Worm (Caenorhabditis elegans) whole organism, L1 larva: ENCODE measurements around the gene sdz-4.

ENCODE experiments used
- C16A3.4 ChIP-seq: fragments of 150-350 bp; optimal IDR thresholded peaks from 2 replicates; lab custom pipeline; 2014; ENCODE audit warnings: missing biosample characterization, missing genetic modification characterization
- Y116A8C.19 ChIP-seq: sonication (generic microtip); optimal IDR thresholded peaks from 2 replicates; lab custom pipeline; 2016; ENCODE audit warnings: missing compliant biosample characterization, missing genetic modification characterization, borderline replicate concordance
- aha-1 ChIP-seq: fragments of 150-350 bp; optimal IDR thresholded peaks from 2 replicates; lab custom pipeline; 2014; ENCODE audit warnings: missing biosample characterization, missing genetic modification characterization
- alr-1 ChIP-seq: fragments of 200-800 bp; sonication (Bioruptor generic); optimal IDR thresholded peaks from 2 replicates; lab custom pipeline; 2018; ENCODE audit warnings: borderline replicate concordance, mild to moderate bottlenecking, missing genetic modification characterization, missing compliant biosample characterization
- aly-2 ChIP-seq: fragments of 150-350 bp; optimal IDR thresholded peaks from 2 replicates; lab custom pipeline; 2014; ENCODE audit warnings: missing biosample characterization, missing genetic modification characterization
- ama-1 ChIP-seq: fragments of 150-350 bp; optimal IDR thresholded peaks from 2 replicates; lab custom pipeline; 2014
- blmp-1 ChIP-seq: fragments of 150-350 bp; optimal IDR thresholded peaks from 2 replicates; lab custom pipeline; 2014; ENCODE audit warnings: missing biosample characterization, missing genetic modification characterization
- ceh-63 ChIP-seq: fragments of 200-800 bp; sonication (Bioruptor generic); optimal IDR thresholded peaks from 2 replicates; lab custom pipeline; 2018; ENCODE audit warnings: mild to moderate bottlenecking, missing genetic modification characterization, missing compliant biosample characterization
- ceh-8 ChIP-seq: fragments of 200-800 bp; sonication (Bioruptor generic); optimal IDR thresholded peaks from 2 replicates; lab custom pipeline; 2018; ENCODE audit warnings: mild to moderate bottlenecking, missing genetic modification characterization, moderate library complexity, missing compliant biosample characterization
- ceh-90 ChIP-seq: sonication (generic microtip); optimal IDR thresholded peaks from 2 replicates; lab custom pipeline; 2016; ENCODE audit warnings: missing genetic modification characterization, missing compliant biosample characterization
- dpl-1 ChIP-seq, 3 experiments: fragments of 150-350 bp in 2 of 3; sonication (generic microtip) in 1 of 3; optimal IDR thresholded peaks; 2 replicates each; lab custom pipeline; 2014 to 2017; ENCODE audit warnings: missing biosample characterization in 3 of 3, missing genetic modification characterization in 3 of 3, missing genetic modification reagents in 3 of 3
- efl-1 ChIP-seq, 4 experiments: fragments of 150-350 bp; optimal IDR thresholded peaks in 3 of 4; peaks in 1 of 4; 1 replicate in 1 of 4; 2 replicates in 3 of 4; lab custom pipeline; 2014; ENCODE audit warnings: missing biosample characterization in 2 of 4, missing genetic modification characterization in 2 of 4, missing genetic modification reagents in 2 of 4
- egl-13 ChIP-seq: sonication (generic microtip); optimal IDR thresholded peaks from 2 replicates; lab custom pipeline; 2016; ENCODE audit warnings: missing genotype, missing genetic modification reagents, missing genetic modification characterization, missing compliant biosample characterization
- egl-27 ChIP-seq, 2 experiments: fragments of 150-350 bp in 1 of 2; sonication (generic microtip); optimal IDR thresholded peaks; 3 replicates each; lab custom pipeline; 2017 to 2018; ENCODE audit warnings: missing biosample characterization in 2 of 2, missing genetic modification characterization in 2 of 2, missing genetic modification reagents in 2 of 2
- elt-2 ChIP-seq: sonication (generic microtip); optimal IDR thresholded peaks from 2 replicates; lab custom pipeline; 2016; ENCODE audit warnings: missing genetic modification characterization, mild to moderate bottlenecking, inconsistent platforms, missing compliant biosample characterization, missing genetic modification reagents
- elt-3 ChIP-seq, 6 experiments: fragments of 150-350 bp in 1 of 6; sonication (generic microtip); optimal IDR thresholded peaks; 2 replicates each; lab custom pipeline; 2017 to 2018; ENCODE audit warnings: missing biosample characterization in 6 of 6, missing genetic modification characterization in 6 of 6, inconsistent platforms in 1 of 6
- fkh-10 ChIP-seq: sonication (generic microtip); optimal IDR thresholded peaks from 2 replicates; lab custom pipeline; 2017; ENCODE audit warnings: missing biosample characterization, missing genetic modification reagents, missing genetic modification characterization
- grh-1 ChIP-seq: fragments of 200-800 bp; sonication (Bioruptor generic); IDR thresholded peaks from 2 replicates; pipeline ENCODE4 v1.3.6; 2022; ENCODE audit warnings: missing genetic modification reagents, missing genetic modification characterization, missing compliant biosample characterization
- hlh-17 ChIP-seq: fragments of 200-800 bp; sonication (Bioruptor generic); optimal IDR thresholded peaks from 2 replicates; lab custom pipeline; 2018; ENCODE audit warnings: missing genetic modification characterization, mild to moderate bottlenecking, missing compliant biosample characterization, moderate library complexity, borderline replicate concordance
- hlh-4 ChIP-seq: sonication (generic microtip); optimal IDR thresholded peaks from 2 replicates; lab custom pipeline; 2016; ENCODE audit warnings: mild to moderate bottlenecking, missing genetic modification characterization, missing compliant biosample characterization
- irx-1 ChIP-seq: sonication (generic microtip); optimal IDR thresholded peaks from 2 replicates; lab custom pipeline; 2016; ENCODE audit warnings: missing genetic modification characterization, missing compliant biosample characterization
- isw-1 ChIP-seq: fragments of 200-800 bp; sonication (Bioruptor generic); IDR thresholded peaks from 2 replicates; pipeline ENCODE4 v1.3.6; 2022; ENCODE audit warnings: missing genetic modification characterization, missing compliant biosample characterization
- jun-1 ChIP-seq: fragments of 150-350 bp; optimal IDR thresholded peaks from 2 replicates; lab custom pipeline; 2014; ENCODE audit warnings: missing biosample characterization, missing genetic modification reagents, missing genetic modification characterization
- lin-14 ChIP-seq: fragments of 200-800 bp; sonication (Bioruptor generic); optimal IDR thresholded peaks from 2 replicates; lab custom pipeline; 2018; ENCODE audit warnings: mild to moderate bottlenecking, missing genetic modification characterization, moderate library complexity, missing compliant biosample characterization
- lin-35 ChIP-seq, 2 experiments: fragments of 150-350 bp; optimal IDR thresholded peaks; 2 replicates each; lab custom pipeline; 2014; ENCODE audit warnings: missing biosample characterization in 2 of 2, missing genetic modification characterization in 2 of 2, missing genetic modification reagents in 2 of 2
- lin-39 ChIP-seq: fragments of 150-350 bp; optimal IDR thresholded peaks from 2 replicates; lab custom pipeline; 2014; ENCODE audit warnings: missing biosample characterization, missing genetic modification reagents, missing genetic modification characterization
- lir-3 ChIP-seq: sonication (generic microtip); optimal IDR thresholded peaks from 2 replicates; lab custom pipeline; 2016; ENCODE audit warnings: mild to moderate bottlenecking, missing genetic modification characterization, moderate library complexity, missing compliant biosample characterization; ENCODE audit not compliant: poor library complexity
- lsy-2 ChIP-seq, 2 experiments: fragments of 150-350 bp; optimal IDR thresholded peaks; 2 replicates each; lab custom pipeline; 2014; ENCODE audit warnings: missing biosample characterization in 2 of 2, missing genetic modification characterization in 2 of 2
- mdl-1 ChIP-seq, 2 experiments: fragments of 150-350 bp; optimal IDR thresholded peaks; 2 replicates each; lab custom pipeline; 2014 to 2017; ENCODE audit warnings: missing biosample characterization in 2 of 2, missing genetic modification characterization in 2 of 2, inconsistent platforms in 1 of 2
- mef-2 ChIP-seq: fragments of 150-350 bp; optimal IDR thresholded peaks from 2 replicates; lab custom pipeline; 2014; ENCODE audit warnings: missing biosample characterization, missing genetic modification characterization
- mep-1 ChIP-seq: fragments of 150-350 bp; optimal IDR thresholded peaks from 2 replicates; lab custom pipeline; 2014; ENCODE audit warnings: missing biosample characterization, missing genetic modification characterization
- nhr-19 ChIP-seq: fragments of 200-800 bp; sonication (Bioruptor generic); conservative IDR thresholded peaks from 2 replicates; pipeline ENCODE4 v1.3.6; 2022; ENCODE audit warnings: missing genetic modification characterization, missing compliant biosample characterization
- nhr-20 ChIP-seq: sonication (generic microtip); optimal IDR thresholded peaks from 2 replicates; lab custom pipeline; 2016; ENCODE audit warnings: mild to moderate bottlenecking, missing genetic modification characterization, missing compliant biosample characterization
- nhr-28 ChIP-seq: fragments of 150-350 bp; optimal IDR thresholded peaks from 2 replicates; lab custom pipeline; 2014; ENCODE audit warnings: missing biosample characterization, missing genetic modification characterization
- nhr-47 ChIP-seq: sonication (generic microtip); optimal IDR thresholded peaks from 2 replicates; lab custom pipeline; 2016; ENCODE audit warnings: mild to moderate bottlenecking, missing genetic modification characterization, moderate library complexity, missing compliant biosample characterization
- nhr-71 ChIP-seq: sonication (generic microtip); optimal IDR thresholded peaks from 2 replicates; lab custom pipeline; 2016; ENCODE audit warnings: mild to moderate bottlenecking, missing genetic modification characterization, moderate library complexity, missing compliant biosample characterization
- nhr-76 ChIP-seq: sonication (generic microtip); optimal IDR thresholded peaks from 2 replicates; lab custom pipeline; 2017; ENCODE audit warnings: missing biosample characterization, missing genetic modification characterization
- nhr-77 ChIP-seq: fragments of 150-350 bp; optimal IDR thresholded peaks from 2 replicates; lab custom pipeline; 2014; ENCODE audit warnings: missing biosample characterization, missing genetic modification characterization
- nhr-84 ChIP-seq: sonication (generic microtip); optimal IDR thresholded peaks from 2 replicates; lab custom pipeline; 2017; ENCODE audit warnings: missing biosample characterization, missing genetic modification characterization
- nhr-90 ChIP-seq: sonication (generic microtip); optimal IDR thresholded peaks from 2 replicates; lab custom pipeline; 2016; ENCODE audit warnings: mild to moderate bottlenecking, missing genetic modification characterization, missing compliant biosample characterization; ENCODE audit not compliant: poor library complexity
- snpc-4 ChIP-seq: fragments of 150-350 bp; optimal IDR thresholded peaks from 2 replicates; lab custom pipeline; 2014; ENCODE audit warnings: missing biosample characterization, missing genetic modification characterization
- tbx-2 ChIP-seq: sonication (generic microtip); optimal IDR thresholded peaks from 2 replicates; lab custom pipeline; 2016; ENCODE audit warnings: missing genetic modification characterization, missing compliant biosample characterization
- unc-130 ChIP-seq: fragments of 150-350 bp; optimal IDR thresholded peaks from 2 replicates; lab custom pipeline; 2017; ENCODE audit warnings: missing biosample characterization, missing genetic modification characterization, inconsistent platforms
- unc-30 ChIP-seq: sonication (generic microtip); optimal IDR thresholded peaks from 2 replicates; lab custom pipeline; 2017; ENCODE audit warnings: missing biosample characterization, missing genetic modification characterization
- unc-62 ChIP-seq: fragments of 150-350 bp; optimal IDR thresholded peaks from 2 replicates; lab custom pipeline; 2014; ENCODE audit warnings: missing biosample characterization, missing genetic modification reagents, missing genetic modification characterization
- unc-86 ChIP-seq: sonication (generic microtip); optimal IDR thresholded peaks from 2 replicates; lab custom pipeline; 2016; ENCODE audit warnings: missing genetic modification characterization, missing compliant biosample characterization
- xbp-1 ChIP-seq: sonication (generic microtip); optimal IDR thresholded peaks from 2 replicates; lab custom pipeline; 2016; ENCODE audit warnings: missing genetic modification characterization, missing compliant biosample characterization
- zip-4 ChIP-seq: fragments of 200-800 bp; sonication (Bioruptor generic); optimal IDR thresholded peaks from 2 replicates; lab custom pipeline; 2018; ENCODE audit warnings: mild to moderate bottlenecking, missing genetic modification characterization, moderate library complexity, missing compliant biosample characterization
- ztf-11 ChIP-seq, 2 experiments: sonication (generic microtip); optimal IDR thresholded peaks; 2 replicates each; lab custom pipeline; 2016 to 2017; ENCODE audit warnings: missing genetic modification characterization in 2 of 2, missing biosample characterization in 1 of 2, missing compliant biosample characterization in 1 of 2
- ztf-4 ChIP-seq: fragments of 150-350 bp; optimal IDR thresholded peaks from 2 replicates; lab custom pipeline; 2014; ENCODE audit warnings: missing biosample characterization, missing genetic modification characterization

sdz-4 gene

ce11 chrII:948091-948490 is 10.6 kb upstream of the sdz-4 start, which contains the start of gene fbxc-32:
Gene fbxc-32 (minus strand): TSS chrII:948191.
- TF ChIP-seq nhr-19 (GFP tag; lab: Robert Waterston, UW) (no peak), alr-1 (tag; lab: Kevin White, UChicago) (no peak), lin-39 (no peak), grh-1 (no peak), nhr-20 (tag; lab: Kevin White, UChicago) (no peak), ztf-11 (tag; optimal IDR thresholded peaks at IDR 0.05; lab: Kevin White, UChicago) (no peak)

ce11 chrII:950374-950773 is 8.3 kb upstream of the sdz-4 start:
- TF ChIP-seq isw-1 (GFP tag; lab: Robert Waterston, UW) (peak; percentile 19; the same call in 1 of the 2 replicates), lin-35 (GFP tag; optimal IDR thresholded peaks at IDR 0.05; lab: Kevin White, UChicago) (peak in 1 of 2 experiments; percentile 2), blmp-1 (tag; lab: Kevin White, UChicago) (no peak), xbp-1 (tag; lab: Kevin White, UChicago) (no peak), lin-39 (no peak), nhr-19 (GFP tag; lab: Robert Waterston, UW) (no peak), unc-130 (tag; lab: Kevin White, UChicago) (no peak), C16A3.4 (tag; lab: Kevin White, UChicago) (no peak), mef-2 (tag; lab: Kevin White, UChicago) (no peak), jun-1 (tag; lab: Kevin White, UChicago) (no peak), unc-62 (GFP tag; lab: Kevin White, UChicago) (no peak), nhr-71 (no peak), nhr-76 (tag; lab: Kevin White, UChicago) (no peak), lin-14 (GFP tag; lab: Kevin White, UChicago) (peak; percentile 56), elt-2 (no peak), elt-3 (tag; optimal IDR thresholded peaks at IDR 0.05; lab: Kevin White, UChicago) (no peak), ceh-90 (tag; lab: Kevin White, UChicago) (no peak), ztf-4 (no peak), aly-2 (tag; lab: Kevin White, UChicago) (no peak), lsy-2 (tag; optimal IDR thresholded peaks at IDR 0.05; lab: Kevin White, UChicago) (no peak), Y116A8C.19 (tag; lab: Kevin White, UChicago) (no peak), egl-13 (tag; lab: Kevin White, UChicago) (no peak), ceh-63 (GFP tag; lab: Kevin White, UChicago) (no peak), fkh-10 (GFP tag; lab: Kevin White, UChicago) (no peak), nhr-90 (tag; lab: Kevin White, UChicago) (no peak), tbx-2 (tag; lab: Kevin White, UChicago) (no peak), egl-27 (tag; optimal IDR thresholded peaks at IDR 0.05; lab: Kevin White, UChicago) (no peak), ceh-8 (GFP tag; lab: Kevin White, UChicago) (no peak), efl-1 (optimal IDR thresholded peaks at IDR 0.05; lab: Kevin White, UChicago) (no peak), efl-1 (GFP tag; optimal IDR thresholded peaks at IDR 0.05 in 1 of 2; lab: Kevin White, UChicago) (no peak), mdl-1 (tag; optimal IDR thresholded peaks at IDR 0.05; lab: Kevin White, UChicago) (no peak), aha-1 (tag; lab: Kevin White, UChicago) (no peak), hlh-4 (tag; lab: Kevin White, UChicago) (no peak), lir-3 (tag; lab: Kevin White, UChicago) (no peak), ztf-11 (tag; optimal IDR thresholded peaks at IDR 0.05; lab: Kevin White, UChicago) (no peak), zip-4 (peak; percentile 48), dpl-1 (GFP tag; optimal IDR thresholded peaks at IDR 0.05; lab: Kevin White, UChicago) (peak in 1 of 3 experiments; percentile 17), unc-86 (peak; percentile 21), nhr-77 (tag; lab: Kevin White, UChicago) (no peak), snpc-4 (no peak), mep-1 (tag; lab: Kevin White, UChicago) (no peak), unc-30 (tag; lab: Kevin White, UChicago) (no peak), nhr-47 (tag; lab: Kevin White, UChicago) (no peak), hlh-17 (GFP tag; lab: Kevin White, UChicago) (no peak), irx-1 (tag; lab: Kevin White, UChicago) (no peak), alr-1 (tag; lab: Kevin White, UChicago) (no peak), ama-1 (lab: Kevin White, UChicago) (no peak), nhr-28 (no peak), nhr-84 (tag; lab: Kevin White, UChicago) (no peak)
